Fruit fly (Drosophila melanogaster): ENCODE data around the gene dgt6.

Gene dgt6

dm6 chr3R:29098022-29098421 lies 32.8 kb downstream of the dgt6 start:
- TF ChIP-seq Eip93F (GFP tag; optimal IDR thresholded peaks at IDR 0.05) = no peak
- no peak for TF ChIP-seq Eip78C (GFP tag)
- TF ChIP-seq spab (GFP tag; optimal IDR thresholded peaks at IDR 0.05) = no peak
- no peak for TF ChIP-seq CG8319 (GFP tag; optimal IDR thresholded peaks at IDR 0.05)
- no peak for TF ChIP-seq lz (GFP tag; optimal IDR thresholded peaks at IDR 0.05)
- TF ChIP-seq CG11294 (GFP tag; IDR thresholded peaks at IDR 0.05) = no peak
- no peak for TF ChIP-seq Sox14 (GFP tag; optimal IDR thresholded peaks at IDR 0.05)
- TF ChIP-seq cyc (GFP tag; optimal IDR thresholded peaks at IDR 0.05) = no peak
- TF ChIP-seq acj6 (GFP tag; optimal IDR thresholded peaks at IDR 0.05) = no peak
- no peak for TF ChIP-seq salr (GFP tag; optimal IDR thresholded peaks at IDR 0.05)
- TF ChIP-seq fd85E (GFP tag; optimal IDR thresholded peaks at IDR 0.05) = no peak
- no peak for TF ChIP-seq CG11902 (GFP tag; optimal IDR thresholded peaks at IDR 0.05)
- no peak for TF ChIP-seq Sox15 (GFP tag; optimal IDR thresholded peaks at IDR 0.05)
- TF ChIP-seq Hr4 (GFP tag; optimal IDR thresholded peaks at IDR 0.05) = no peak
- TF ChIP-seq dac (GFP tag; optimal IDR thresholded peaks at IDR 0.05) = no peak
- no peak for TF ChIP-seq CG6808 (GFP tag; optimal IDR thresholded peaks at IDR 0.05)

- TF ChIP-seq Met (GFP tag; optimal IDR thresholded peaks at IDR 0.05) (peak; percentile 91), Blimp-1 (GFP tag; optimal IDR thresholded peaks at IDR 0.05) (peak; percentile 56), Eip75B (GFP tag; optimal IDR thresholded peaks at IDR 0.05) (no peak), fd85E (GFP tag; optimal IDR thresholded peaks at IDR 0.05) (no peak), net (GFP tag; optimal IDR thresholded peaks at IDR 0.05) (peak; percentile 68), Hr4 (GFP tag; optimal IDR thresholded peaks at IDR 0.05) (no peak), Eip78C (GFP tag) (peak; percentile 96), Ets96B (tag; optimal IDR thresholded peaks at IDR 0.05) (peak; percentile 86), CG16779 (tag; optimal IDR thresholded peaks at IDR 0.05) (peak; percentile 53), CG8632 (GFP tag; optimal IDR thresholded peaks at IDR 0.05) (peak; percentile 66), Hr39 (GFP tag; optimal IDR thresholded peaks at IDR 0.05) (peak; percentile 91), Smox (GFP tag; optimal IDR thresholded peaks at IDR 0.05) (no peak), CG11762 (GFP tag; optimal IDR thresholded peaks at IDR 0.05; ENCODE audit: insufficient read depth) (peak; percentile 44), CG11294 (GFP tag; IDR thresholded peaks at IDR 0.05) (no peak), CG34406 (GFP tag; optimal IDR thresholded peaks at IDR 0.05) (peak; percentile 67), topi (GFP tag; optimal IDR thresholded peaks at IDR 0.05) (peak; percentile 90), Sox15 (GFP tag; optimal IDR thresholded peaks at IDR 0.05) (peak; percentile 61), lz (GFP tag; optimal IDR thresholded peaks at IDR 0.05) (peak; percentile 84), Lpt (GFP tag; optimal IDR thresholded peaks at IDR 0.05) (no peak), CG6276 (GFP tag; optimal IDR thresholded peaks at IDR 0.05) (no peak), dsx (GFP tag; optimal IDR thresholded peaks at IDR 0.05; ENCODE audit: poor library complexity, severe bottlenecking) (peak; percentile 83), CG6808 (GFP tag; optimal IDR thresholded peaks at IDR 0.05) (no peak), acj6 (GFP tag; optimal IDR thresholded peaks at IDR 0.05) (no peak), CG6163 (GFP tag; IDR thresholded peaks at IDR 0.05) (peak; percentile 91), Sox14 (GFP tag; optimal IDR thresholded peaks at IDR 0.05) (peak; percentile 78), salr (GFP tag; optimal IDR thresholded peaks at IDR 0.05) (peak in 1 of 2 experiments; percentile 60), cyc (GFP tag; optimal IDR thresholded peaks at IDR 0.05) (peak; percentile 85), vri (GFP tag; optimal IDR thresholded peaks at IDR 0.05) (no peak), CG10631 (GFP tag; optimal IDR thresholded peaks at IDR 0.05) (peak; percentile 82), CG15336 (GFP tag; IDR thresholded peaks at IDR 0.05) (peak; percentile 38), fd59A (GFP tag; optimal IDR thresholded peaks at IDR 0.05) (peak; percentile 81), pdm3 (GFP tag; optimal IDR thresholded peaks at IDR 0.05) (no peak), CG6854 (GFP tag; optimal IDR thresholded peaks at IDR 0.05) (peak; percentile 22), CG7368 (GFP tag; optimal IDR thresholded peaks at IDR 0.05) (peak; percentile 50), CG10669 (GFP tag; optimal IDR thresholded peaks at IDR 0.05) (peak; percentile 87), CG6792 (GFP tag; optimal IDR thresholded peaks at IDR 0.05) (peak; percentile 82), Sox102F (GFP tag; optimal IDR thresholded peaks at IDR 0.05) (peak; percentile 89), ss (GFP tag; optimal IDR thresholded peaks at IDR 0.05) (peak in 1 of 2 experiments; percentile 88), Gug (GFP tag; IDR thresholded peaks at IDR 0.05) (peak; percentile 37; the same call in 1 of the 2 replicates), Eip93F (GFP tag; optimal IDR thresholded peaks at IDR 0.05) (peak; percentile 51), OdsH (GFP tag; optimal IDR thresholded peaks at IDR 0.05) (no peak), achi (GFP tag; optimal IDR thresholded peaks at IDR 0.05) (peak; percentile 77), CG3032 (tag; optimal IDR thresholded peaks at IDR 0.05) (peak; percentile 83), svp (GFP tag) (peak; percentile 96)
These were observed 34.7 kb downstream of the dgt6 start for dm6 chr3R:29096009-29096443.

All from whole organism, prepupa.